Worm (Caenorhabditis elegans) whole organism, young adult: ENCODE results near the gene egl-46.

ENCODE experiments used
- B0261.1 ChIP-seq: sonication (generic microtip); optimal IDR thresholded peaks from 2 replicates; lab custom pipeline; 2016; ENCODE audit warnings: mild to moderate bottlenecking, missing genetic modification characterization, moderate library complexity, missing compliant biosample characterization
- B0336.3 ChIP-seq: fragments of 200-800 bp; sonication (Bioruptor generic); IDR thresholded peaks from 2 replicates; pipeline ENCODE4 v1.3.6; 2022; ENCODE audit warnings: missing genetic modification characterization, missing compliant biosample characterization
- C06A6.2 ChIP-seq: fragments of 200-800 bp; sonication (Bioruptor generic); conservative IDR thresholded peaks from 2 replicates; pipeline ENCODE4 v1.3.6; 2022; ENCODE audit warnings: missing genetic modification characterization, missing compliant biosample characterization
- F22D6.2 ChIP-seq: sonication (generic microtip); optimal IDR thresholded peaks from 2 replicates; lab custom pipeline; 2016; ENCODE audit warnings: mild to moderate bottlenecking, missing genetic modification characterization, missing compliant biosample characterization
- F37B4.10 ChIP-seq: fragments of 200-800 bp; sonication (Bioruptor generic); IDR thresholded peaks from 2 replicates; pipeline ENCODE4 v1.3.6; 2022; ENCODE audit warnings: missing genetic modification characterization, missing compliant biosample characterization
- F39B2.1 ChIP-seq: fragments of 200-800 bp; sonication (Bioruptor generic); IDR thresholded peaks from 2 replicates; pipeline ENCODE4 v1.3.6; 2022; ENCODE audit warnings: missing genetic modification reagents, missing genetic modification characterization, missing compliant biosample characterization
- F57A8.1 ChIP-seq: fragments of 200-800 bp; sonication (Bioruptor generic); optimal IDR thresholded peaks from 2 replicates; lab custom pipeline; 2018; ENCODE audit warnings: mild to moderate bottlenecking, missing genetic modification characterization, moderate library complexity, missing compliant biosample characterization
- K11D2.4 ChIP-seq: fragments of 200-800 bp; sonication (Bioruptor generic); IDR thresholded peaks from 2 replicates; pipeline ENCODE4 v1.3.6; 2022; ENCODE audit warnings: missing genetic modification reagents, missing genetic modification characterization, missing compliant biosample characterization
- T07F8.4 ChIP-seq: sonication (generic microtip); optimal IDR thresholded peaks from 2 replicates; lab custom pipeline; 2016; ENCODE audit warnings: mild to moderate bottlenecking, missing genetic modification characterization, moderate library complexity, missing compliant biosample characterization
- T26A5.8 ChIP-seq: sonication (generic microtip); optimal IDR thresholded peaks from 2 replicates; lab custom pipeline; 2016; ENCODE audit warnings: missing genetic modification characterization, missing compliant biosample characterization
- Y53F4B.3 ChIP-seq: fragments of 200-800 bp; sonication (Bioruptor generic); IDR thresholded peaks from 2 replicates; pipeline ENCODE4 v1.3.6; 2022; ENCODE audit warnings: missing genetic modification reagents, missing genetic modification characterization, missing compliant biosample characterization
- Y53G8AR.9 ChIP-seq: fragments of 200-800 bp; sonication (Bioruptor generic); conservative IDR thresholded peaks from 2 replicates; pipeline ENCODE4 v1.3.6; 2022; ENCODE audit warnings: missing genetic modification reagents, missing genetic modification characterization, missing compliant biosample characterization
- Y67H2A.10 ChIP-seq: fragments of 200-800 bp; sonication (Bioruptor generic); conservative IDR thresholded peaks from 2 replicates; pipeline ENCODE4 v1.3.6; 2022; ENCODE audit warnings: missing genetic modification reagents, missing genetic modification characterization, missing compliant biosample characterization
- aptf-3 ChIP-seq: fragments of 200-800 bp; sonication (Bioruptor generic); IDR thresholded peaks from 2 replicates; pipeline ENCODE4 v1.3.6; 2022; ENCODE audit warnings: missing genetic modification characterization, missing compliant biosample characterization
- atf-7 ChIP-seq: sonication (generic microtip); optimal IDR thresholded peaks from 2 replicates; lab custom pipeline; 2017; ENCODE audit warnings: mild to moderate bottlenecking, missing genetic modification characterization, missing compliant biosample characterization
- attf-3 ChIP-seq: fragments of 200-800 bp; sonication (Bioruptor generic); conservative IDR thresholded peaks from 2 replicates; pipeline ENCODE4 v1.3.6; 2022; ENCODE audit warnings: missing genetic modification reagents, missing genetic modification characterization, missing compliant biosample characterization
- bed-2 ChIP-seq: fragments of 200-800 bp; sonication (Bioruptor generic); IDR thresholded peaks from 2 replicates; pipeline ENCODE4 v1.3.6; 2022; ENCODE audit warnings: missing genetic modification reagents, missing genetic modification characterization, missing compliant biosample characterization
- cebp-2 ChIP-seq: fragments of 200-800 bp; sonication (Bioruptor generic); IDR thresholded peaks from 2 replicates; pipeline ENCODE4 v1.3.6; 2022; ENCODE audit warnings: missing genetic modification characterization, missing compliant biosample characterization
- ceh-40 ChIP-seq: fragments of 200-800 bp; sonication (Bioruptor generic); IDR thresholded peaks from 2 replicates; pipeline ENCODE4 v1.3.6; 2022; ENCODE audit warnings: missing genetic modification characterization, missing compliant biosample characterization
- die-1 ChIP-seq: sonication (generic microtip); optimal IDR thresholded peaks from 2 replicates; lab custom pipeline; 2016; ENCODE audit warnings: missing genotype, mild to moderate bottlenecking, missing genetic modification characterization, missing compliant biosample characterization
- dpl-1 ChIP-seq: fragments of 150-350 bp; optimal IDR thresholded peaks from 2 replicates; lab custom pipeline; 2014; ENCODE audit warnings: missing biosample characterization, missing genetic modification reagents, missing genetic modification characterization
- egrh-3 ChIP-seq: fragments of 200-800 bp; sonication (Bioruptor generic); IDR thresholded peaks from 2 replicates; pipeline ENCODE4 v1.3.6; 2022; ENCODE audit warnings: missing genetic modification reagents, missing genetic modification characterization, missing compliant biosample characterization
- ekl-4 ChIP-seq: fragments of 200-800 bp; sonication (Bioruptor generic); IDR thresholded peaks from 2 replicates; pipeline ENCODE4 v1.3.6; 2022; ENCODE audit warnings: missing genetic modification reagents, missing genetic modification characterization, missing compliant biosample characterization
- gei-17 ChIP-seq: fragments of 200-800 bp; sonication (Bioruptor generic); optimal IDR thresholded peaks from 2 replicates; lab custom pipeline; 2018; ENCODE audit warnings: mild to moderate bottlenecking, missing genetic modification characterization, missing compliant biosample characterization
- hmg-20 ChIP-seq: fragments of 200-800 bp; sonication (Bioruptor generic); IDR thresholded peaks from 2 replicates; pipeline ENCODE4 v1.3.6; 2022; ENCODE audit warnings: missing genetic modification reagents, missing genetic modification characterization, missing compliant biosample characterization
- hrde-1 ChIP-seq: sonication (generic microtip); optimal IDR thresholded peaks from 2 replicates; lab custom pipeline; 2016; ENCODE audit warnings: missing genetic modification characterization, mild to moderate bottlenecking, missing compliant biosample characterization, moderate library complexity, missing genotype, missing genetic modification reagents, borderline replicate concordance
- lin-26 ChIP-seq: fragments of 200-800 bp; sonication (Bioruptor generic); IDR thresholded peaks from 2 replicates; pipeline ENCODE4 v1.3.6; 2022; ENCODE audit warnings: missing genetic modification reagents, missing genetic modification characterization, missing compliant biosample characterization
- lin-35 ChIP-seq, 3 experiments: fragments of 150-350 bp in 2 of 3; sonication (generic microtip) in 1 of 3; optimal IDR thresholded peaks; 2 replicates each; lab custom pipeline; 2014 to 2018; ENCODE audit warnings: missing biosample characterization in 3 of 3, missing genetic modification characterization in 3 of 3, missing genetic modification reagents in 3 of 3
- lir-1 ChIP-seq: fragments of 200-800 bp; sonication (Bioruptor generic); conservative IDR thresholded peaks from 2 replicates; pipeline ENCODE4 v1.3.6; 2022; ENCODE audit warnings: missing genetic modification reagents, missing genetic modification characterization, missing compliant biosample characterization
- madf-10 ChIP-seq: sonication (generic microtip); optimal IDR thresholded peaks from 2 replicates; lab custom pipeline; 2016; ENCODE audit warnings: mild to moderate bottlenecking, missing genetic modification characterization, missing compliant biosample characterization
- madf-8 ChIP-seq: fragments of 200-800 bp; sonication (Bioruptor generic); conservative IDR thresholded peaks from 2 replicates; pipeline ENCODE4 v1.3.6; 2022; ENCODE audit warnings: missing genetic modification reagents, missing genetic modification characterization, missing compliant biosample characterization
- nfya-1 ChIP-seq: sonication (generic microtip); optimal IDR thresholded peaks from 2 replicates; lab custom pipeline; 2017; ENCODE audit warnings: antibody characterized with exemption, missing compliant biosample characterization, missing genetic modification characterization, borderline replicate concordance; ENCODE audit not compliant: insufficient read depth
- nfyb-1 ChIP-seq: fragments of 200-800 bp; sonication (Bioruptor generic); IDR thresholded peaks from 2 replicates; pipeline ENCODE4 v1.3.6; 2022; ENCODE audit warnings: missing genetic modification reagents, missing genetic modification characterization, missing compliant biosample characterization
- nhr-120 ChIP-seq: fragments of 200-800 bp; sonication (Bioruptor generic); IDR thresholded peaks from 2 replicates; pipeline ENCODE4 v1.3.6; 2022; ENCODE audit warnings: missing genetic modification characterization, missing compliant biosample characterization
- nhr-179 ChIP-seq: sonication (generic microtip); optimal IDR thresholded peaks from 2 replicates; lab custom pipeline; 2016; ENCODE audit warnings: mild to moderate bottlenecking, missing genetic modification characterization, missing compliant biosample characterization
- pha-4 ChIP-seq: fragments of 150-350 bp; sonication (generic microtip); optimal IDR thresholded peaks from 2 replicates; lab custom pipeline; 2014; ENCODE audit warnings: missing biosample characterization, missing genetic modification reagents, missing genetic modification characterization
- rcor-1 ChIP-seq: fragments of 200-800 bp; sonication (Bioruptor generic); IDR thresholded peaks from 2 replicates; pipeline ENCODE4 v1.3.6; 2022; ENCODE audit warnings: missing genetic modification reagents, missing genetic modification characterization, missing compliant biosample characterization
- sea-2 ChIP-seq: fragments of 200-800 bp; sonication (Bioruptor generic); IDR thresholded peaks from 2 replicates; pipeline ENCODE4 v1.3.6; 2022; ENCODE audit warnings: missing genetic modification characterization, missing compliant biosample characterization
- snpc-1.1 ChIP-seq: sonication (generic microtip); optimal IDR thresholded peaks from 2 replicates; lab custom pipeline; 2017; ENCODE audit warnings: missing genetic modification characterization, mild to moderate bottlenecking, missing compliant biosample characterization, antibody characterized with exemption, moderate library complexity, missing genotype, missing genetic modification reagents; ENCODE audit not compliant: insufficient read depth
- snpc-3.4 ChIP-seq: sonication (generic microtip); optimal IDR thresholded peaks from 2 replicates; lab custom pipeline; 2017; ENCODE audit warnings: missing genetic modification characterization, mild to moderate bottlenecking, missing compliant biosample characterization, antibody characterized with exemption, moderate library complexity, missing genotype, missing genetic modification reagents
- somi-1 ChIP-seq: fragments of 200-800 bp; sonication (Bioruptor generic); optimal IDR thresholded peaks from 2 replicates; lab custom pipeline; 2018; ENCODE audit warnings: mild to moderate bottlenecking, missing genetic modification characterization, missing compliant biosample characterization
- sptf-2 ChIP-seq: fragments of 200-800 bp; sonication (Bioruptor generic); optimal IDR thresholded peaks from 2 replicates; lab custom pipeline; 2018; ENCODE audit warnings: mild to moderate bottlenecking, missing genetic modification characterization, missing compliant biosample characterization
- tbp1 ChIP-seq: fragments of 200-800 bp; sonication (Bioruptor generic); optimal IDR thresholded peaks from 2 replicates; lab custom pipeline; 2018; ENCODE audit warnings: mild to moderate bottlenecking, missing genetic modification characterization, missing compliant biosample characterization
- unc-130 ChIP-seq: sonication (generic microtip); optimal IDR thresholded peaks from 2 replicates; lab custom pipeline; 2016; ENCODE audit warnings: missing genetic modification reagents, missing genetic modification characterization, missing compliant biosample characterization
- unc-62 ChIP-seq: fragments of 150-350 bp; optimal IDR thresholded peaks from 2 replicates; lab custom pipeline; 2014; ENCODE audit warnings: missing biosample characterization, missing genetic modification reagents, missing genetic modification characterization
- zim-3 ChIP-seq: sonication (generic microtip); optimal IDR thresholded peaks from 2 replicates; lab custom pipeline; 2017; ENCODE audit warnings: mild to moderate bottlenecking, missing genetic modification characterization, moderate library complexity, missing compliant biosample characterization
- ztf-18 ChIP-seq: sonication (generic microtip); optimal IDR thresholded peaks from 2 replicates; lab custom pipeline; 2016; ENCODE audit warnings: missing genotype, mild to moderate bottlenecking, missing genetic modification characterization, missing compliant biosample characterization
- ztf-22 ChIP-seq: fragments of 200-800 bp; sonication (Bioruptor generic); optimal IDR thresholded peaks from 2 replicates; lab custom pipeline; 2018; ENCODE audit warnings: mild to moderate bottlenecking, missing genetic modification characterization, moderate library complexity, missing compliant biosample characterization

The egl-46 gene

ce11 chrV:6709050-6709683 is 27.8 kb upstream of the egl-46 start, which contains the start of gene dlst-1 (continued):
- TF ChIP-seq madf-8 (peak; percentile 35), nhr-179 (tag; lab: Kevin White, UChicago) (no peak), zim-3 (tag; lab: Kevin White, UChicago) (peak; percentile 43), unc-130 (no peak), F37B4.10 (GFP tag; lab: Robert Waterston, UW) (no peak), F57A8.1 (GFP tag; lab: Kevin White, UChicago) (no peak), B0336.3 (GFP tag; lab: Robert Waterston, UW) (peak; percentile 72; the same call in 1 of the 2 replicates), F22D6.2 (tag; lab: Kevin White, UChicago) (no peak), pha-4 (tag; lab: Kevin White, UChicago) (no peak), dpl-1 (GFP tag; lab: Kevin White, UChicago) (no peak), sptf-2 (GFP tag; lab: Kevin White, UChicago) (peak; percentile 6), ekl-4 (peak; percentile 17; the same call in 1 of the 2 replicates), atf-7 (tag; lab: Kevin White, UChicago) (no peak), lir-1 (GFP tag; lab: Robert Waterston, UW) (no peak), Y67H2A.10 (GFP tag; lab: Robert Waterston, UW) (no peak), unc-62 (no peak), hrde-1 (tag; lab: Kevin White, UChicago) (no peak), attf-3 (peak; percentile 77), tbp1 (peak; percentile 36), F39B2.1 (GFP tag; lab: Robert Waterston, UW) (no peak), hmg-20 (GFP tag; lab: Robert Waterston, UW) (no peak), nfya-1 (tag; lab: Kevin White, UChicago) (no peak), nhr-120 (GFP tag; lab: Robert Waterston, UW) (no peak), snpc-3.4 (tag; lab: Kevin White, UChicago) (no peak), die-1 (no peak), cebp-2 (GFP tag; lab: Robert Waterston, UW) (no peak), ztf-18 (tag; lab: Kevin White, UChicago) (peak; percentile 17), Y53G8AR.9 (GFP tag; lab: Robert Waterston, UW) (no peak), lin-26 (no peak), aptf-3 (GFP tag; lab: Robert Waterston, UW) (no peak), bed-2 (no peak), T26A5.8 (tag; lab: Kevin White, UChicago) (no peak), somi-1 (GFP tag; lab: Kevin White, UChicago) (peak; percentile 8), Y53F4B.3 (no peak), B0261.1 (tag; lab: Kevin White, UChicago) (peak; percentile 24), nfyb-1 (GFP tag; lab: Robert Waterston, UW) (no peak; the same call in 1 of the 2 replicates), T07F8.4 (tag; lab: Kevin White, UChicago) (no peak), madf-10 (peak; percentile 18), snpc-1.1 (tag; lab: Kevin White, UChicago) (no peak), gei-17 (no peak), ceh-40 (0 out of 2 replicates have a peak, but pooled peaks have one; percentile 5), sea-2 (GFP tag; lab: Robert Waterston, UW) (no peak), K11D2.4 (GFP tag; lab: Robert Waterston, UW) (no peak), egrh-3 (GFP tag; lab: Robert Waterston, UW) (no peak), lin-35 (GFP tag; optimal IDR thresholded peaks at IDR 0.05; lab: Kevin White, UChicago) (no peak), C06A6.2 (GFP tag; lab: Robert Waterston, UW) (no peak), ztf-22 (no peak), rcor-1 (GFP tag; lab: Robert Waterston, UW) (peak; percentile 40; the same call in 1 of the 2 replicates)
